Fruit fly (Drosophila melanogaster) whole organism, embryonic: ENCODE measurements around the gene SNRPG.

Experiments
- Atf-2 ChIP-seq: fragments of 200-800 bp; sonication (Bioruptor generic); optimal IDR thresholded peaks from 2 replicates; lab custom pipeline; 2016; ENCODE audit warnings: missing biosample characterization, missing genetic modification characterization
- CG10565 ChIP-seq: fragments of 200-800 bp; sonication (Bioruptor generic); optimal IDR thresholded peaks from 3 replicates; lab custom pipeline; 2016; ENCODE audit warnings: missing biosample characterization, mild to moderate bottlenecking, missing genetic modification characterization
- CG6765 ChIP-seq: fragments of 200-800 bp; sonication (Bioruptor generic); optimal IDR thresholded peaks from 3 replicates; lab custom pipeline; 2017; ENCODE audit warnings: missing biosample characterization, mild to moderate bottlenecking, missing genetic modification characterization
- Dip2 ChIP-seq: fragments of 200-800 bp; sonication (Bioruptor generic); IDR thresholded peaks from 2 replicates; pipeline ENCODE4 v1.3.6; 2022; ENCODE audit warnings: missing biosample characterization, missing genetic modification characterization
- HHEX ChIP-seq: fragments of 200-800 bp; sonication (Bioruptor generic); optimal IDR thresholded peaks from 3 replicates; lab custom pipeline; 2017; ENCODE audit warnings: missing biosample characterization, mild to moderate bottlenecking, missing genetic modification characterization, missing genetic modification reagents
- dimm ChIP-seq: fragments of 200-800 bp; sonication (Bioruptor generic); IDR thresholded peaks from 2 replicates; pipeline ENCODE4 v1.3.6; 2022; ENCODE audit warnings: missing biosample characterization, missing genetic modification characterization
- ftz-f1 ChIP-seq: fragments of 200-800 bp; sonication (Bioruptor generic); optimal IDR thresholded peaks from 2 replicates; lab custom pipeline; 2016; ENCODE audit warnings: missing biosample characterization, missing genetic modification characterization
- lola ChIP-seq, 3 experiments: fragments of >200 bp in 2 of 3; fragments of 200-800 bp in 1 of 3; sonication (Bioruptor generic) in 1 of 3; optimal IDR thresholded peaks; 2 replicates each; lab custom pipeline; 2017 to 2019; ENCODE audit warnings: missing biosample characterization in 3 of 3, missing genetic modification characterization in 3 of 3, mild to moderate bottlenecking in 1 of 3, moderate library complexity in 1 of 3
- schlank ChIP-seq: fragments of 200-800 bp; sonication (Bioruptor generic); optimal IDR thresholded peaks from 2 replicates; lab custom pipeline; 2018; ENCODE audit warnings: missing biosample characterization, mild to moderate bottlenecking, missing genetic modification characterization
- sr ChIP-seq: fragments of 200-800 bp; sonication (Bioruptor generic); IDR thresholded peaks from 3 replicates; pipeline ENCODE4 v1.3.6; 2022; ENCODE audit warnings: missing biosample characterization, missing genetic modification characterization
- trem ChIP-seq: fragments of 200-800 bp; optimal IDR thresholded peaks from 3 replicates; lab custom pipeline; 2019; ENCODE audit warnings: missing biosample characterization, mild to moderate bottlenecking, missing genetic modification characterization, moderate library complexity

DNA sequence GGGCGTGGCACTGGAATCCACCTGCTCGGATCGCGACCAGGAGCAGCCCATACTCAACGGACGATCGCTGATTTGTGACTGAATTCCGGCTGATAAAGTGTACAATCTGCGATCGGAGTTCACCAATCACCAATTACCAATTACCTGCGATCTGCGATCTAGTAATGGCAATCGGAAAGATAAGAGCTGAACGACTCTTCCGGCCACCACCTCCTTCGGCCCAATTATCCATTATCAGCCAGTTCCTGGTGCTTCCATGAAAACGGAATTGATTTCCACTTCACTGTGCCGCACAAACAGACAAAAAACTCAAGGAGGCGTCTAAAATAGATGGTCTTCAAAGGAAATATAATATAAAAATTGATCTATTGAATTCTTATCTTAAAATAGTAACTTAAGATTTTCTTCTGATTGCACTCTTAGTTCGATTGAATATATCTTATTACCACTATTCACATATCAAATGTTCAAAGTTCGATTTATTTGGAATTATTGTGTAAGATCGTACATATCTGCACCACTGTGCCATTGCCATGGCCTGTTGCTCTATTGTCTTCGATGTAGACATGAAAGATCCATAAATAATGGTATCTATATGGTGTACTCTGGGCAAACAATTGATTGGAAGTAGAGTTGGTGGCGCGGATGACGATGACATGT, 24.3 kb upstream of the SNRPG start, which contains the start of gene CG15865:
- TF ChIP-seq Dip2 (no peak), sr (GFP tag; lab: Robert Waterston, UW) (no peak), schlank (tag; lab: Kevin White, UChicago) (no peak), ftz-f1 (no peak), CG6765 (GFP tag; lab: Kevin White, UChicago) (no peak), CG10565 (GFP tag; lab: Kevin White, UChicago) (no peak), lola (GFP tag; optimal IDR thresholded peaks at IDR 0.05; lab: Kevin White, UChicago) (no peak), dimm (GFP tag; lab: Robert Waterston, UW) (no peak), HHEX (GFP tag; lab: Kevin White, UChicago) (no peak), trem (tag; lab: Kevin White, UChicago) (no peak), Atf-2 (GFP tag; lab: Kevin White, UChicago) (no peak)
